Worm (Caenorhabditis elegans) whole organism, L1 larva: ENCODE results near the gene scl-6.

ENCODE experiments used
- Y116A8C.19 ChIP-seq: sonication (generic microtip); optimal IDR thresholded peaks from 2 replicates; lab custom pipeline; 2016; ENCODE audit warnings: missing compliant biosample characterization, missing genetic modification characterization, borderline replicate concordance
- aha-1 ChIP-seq: fragments of 150-350 bp; optimal IDR thresholded peaks from 2 replicates; lab custom pipeline; 2014; ENCODE audit warnings: missing biosample characterization, missing genetic modification characterization
- blmp-1 ChIP-seq: fragments of 150-350 bp; optimal IDR thresholded peaks from 2 replicates; lab custom pipeline; 2014; ENCODE audit warnings: missing biosample characterization, missing genetic modification characterization
- ceh-63 ChIP-seq: fragments of 200-800 bp; sonication (Bioruptor generic); optimal IDR thresholded peaks from 2 replicates; lab custom pipeline; 2018; ENCODE audit warnings: mild to moderate bottlenecking, missing genetic modification characterization, missing compliant biosample characterization
- ceh-8 ChIP-seq: fragments of 200-800 bp; sonication (Bioruptor generic); optimal IDR thresholded peaks from 2 replicates; lab custom pipeline; 2018; ENCODE audit warnings: mild to moderate bottlenecking, missing genetic modification characterization, moderate library complexity, missing compliant biosample characterization
- ceh-82 ChIP-seq, 3 experiments: fragments of 150-350 bp in 1 of 3; sonication (generic microtip) in 2 of 3; optimal IDR thresholded peaks; 2 replicates each; lab custom pipeline; 2014 to 2017; ENCODE audit warnings: missing biosample characterization in 3 of 3, missing genetic modification characterization in 3 of 3
- ceh-88 ChIP-seq: fragments of 200-800 bp; sonication (Bioruptor generic); IDR thresholded peaks from 2 replicates; pipeline ENCODE4 v1.3.6; 2022; ENCODE audit warnings: missing genetic modification characterization, missing compliant biosample characterization
- ceh-90 ChIP-seq: sonication (generic microtip); optimal IDR thresholded peaks from 2 replicates; lab custom pipeline; 2016; ENCODE audit warnings: missing genetic modification characterization, missing compliant biosample characterization
- efl-1 ChIP-seq, 4 experiments: fragments of 150-350 bp; optimal IDR thresholded peaks in 3 of 4; peaks in 1 of 4; 1 replicate in 1 of 4; 2 replicates in 3 of 4; lab custom pipeline; 2014; ENCODE audit warnings: missing biosample characterization in 2 of 4, missing genetic modification characterization in 2 of 4, missing genetic modification reagents in 2 of 4
- ets-5 ChIP-seq: fragments of 200-800 bp; sonication (Bioruptor generic); IDR thresholded peaks from 2 replicates; pipeline ENCODE4 v1.3.6; 2022; ENCODE audit warnings: missing genetic modification characterization, missing compliant biosample characterization
- fkh-8 ChIP-seq: sonication (generic microtip); optimal IDR thresholded peaks from 2 replicates; lab custom pipeline; 2016; ENCODE audit warnings: mild to moderate bottlenecking, missing genetic modification characterization, missing compliant biosample characterization
- fos-1 ChIP-seq: fragments of 150-350 bp; optimal IDR thresholded peaks from 2 replicates; lab custom pipeline; 2014; ENCODE audit warnings: missing biosample characterization, missing genetic modification characterization
- grh-1 ChIP-seq: fragments of 200-800 bp; sonication (Bioruptor generic); IDR thresholded peaks from 2 replicates; pipeline ENCODE4 v1.3.6; 2022; ENCODE audit warnings: missing genetic modification reagents, missing genetic modification characterization, missing compliant biosample characterization
- hlh-17 ChIP-seq: fragments of 200-800 bp; sonication (Bioruptor generic); optimal IDR thresholded peaks from 2 replicates; lab custom pipeline; 2018; ENCODE audit warnings: missing genetic modification characterization, mild to moderate bottlenecking, missing compliant biosample characterization, moderate library complexity, borderline replicate concordance
- hpl-2 ChIP-seq: fragments of 150-350 bp; optimal IDR thresholded peaks from 2 replicates; lab custom pipeline; 2014; ENCODE audit warnings: missing biosample characterization, missing genetic modification reagents, missing genetic modification characterization
- irx-1 ChIP-seq: sonication (generic microtip); optimal IDR thresholded peaks from 2 replicates; lab custom pipeline; 2016; ENCODE audit warnings: missing genetic modification characterization, missing compliant biosample characterization
- lin-15B ChIP-seq: fragments of 150-350 bp; sonication (generic microtip); optimal IDR thresholded peaks from 3 replicates; lab custom pipeline; 2014; ENCODE audit warnings: missing biosample characterization, missing genetic modification characterization
- lin-39 ChIP-seq: fragments of 150-350 bp; optimal IDR thresholded peaks from 2 replicates; lab custom pipeline; 2014; ENCODE audit warnings: missing biosample characterization, missing genetic modification reagents, missing genetic modification characterization
- mdl-1 ChIP-seq, 2 experiments: fragments of 150-350 bp; optimal IDR thresholded peaks; 2 replicates each; lab custom pipeline; 2014 to 2017; ENCODE audit warnings: missing biosample characterization in 2 of 2, missing genetic modification characterization in 2 of 2, inconsistent platforms in 1 of 2
- nhr-19 ChIP-seq: fragments of 200-800 bp; sonication (Bioruptor generic); conservative IDR thresholded peaks from 2 replicates; pipeline ENCODE4 v1.3.6; 2022; ENCODE audit warnings: missing genetic modification characterization, missing compliant biosample characterization
- nhr-20 ChIP-seq: sonication (generic microtip); optimal IDR thresholded peaks from 2 replicates; lab custom pipeline; 2016; ENCODE audit warnings: mild to moderate bottlenecking, missing genetic modification characterization, missing compliant biosample characterization
- nhr-47 ChIP-seq: sonication (generic microtip); optimal IDR thresholded peaks from 2 replicates; lab custom pipeline; 2016; ENCODE audit warnings: mild to moderate bottlenecking, missing genetic modification characterization, moderate library complexity, missing compliant biosample characterization
- nhr-71 ChIP-seq: sonication (generic microtip); optimal IDR thresholded peaks from 2 replicates; lab custom pipeline; 2016; ENCODE audit warnings: mild to moderate bottlenecking, missing genetic modification characterization, moderate library complexity, missing compliant biosample characterization
- nhr-76 ChIP-seq: sonication (generic microtip); optimal IDR thresholded peaks from 2 replicates; lab custom pipeline; 2017; ENCODE audit warnings: missing biosample characterization, missing genetic modification characterization
- nhr-77 ChIP-seq: fragments of 150-350 bp; optimal IDR thresholded peaks from 2 replicates; lab custom pipeline; 2014; ENCODE audit warnings: missing biosample characterization, missing genetic modification characterization
- nhr-85 ChIP-seq: sonication (generic microtip); peaks from one replicate; lab custom pipeline; 2016; ENCODE audit warnings: missing genetic modification characterization, inconsistent platforms, missing compliant biosample characterization
- nhr-90 ChIP-seq: sonication (generic microtip); optimal IDR thresholded peaks from 2 replicates; lab custom pipeline; 2016; ENCODE audit warnings: mild to moderate bottlenecking, missing genetic modification characterization, missing compliant biosample characterization; ENCODE audit not compliant: poor library complexity
- pag-3 ChIP-seq: sonication (generic microtip); optimal IDR thresholded peaks from 2 replicates; lab custom pipeline; 2017; ENCODE audit warnings: missing genetic modification characterization, mild to moderate bottlenecking, missing compliant biosample characterization, antibody characterized with exemption, borderline replicate concordance; ENCODE audit not compliant: insufficient read depth
- pax-3 ChIP-seq: fragments of 200-800 bp; sonication (Bioruptor generic); optimal IDR thresholded peaks from 2 replicates; lab custom pipeline; 2018; ENCODE audit warnings: mild to moderate bottlenecking, missing genetic modification characterization, moderate library complexity, missing compliant biosample characterization
- snpc-4 ChIP-seq: fragments of 150-350 bp; optimal IDR thresholded peaks from 2 replicates; lab custom pipeline; 2014; ENCODE audit warnings: missing biosample characterization, missing genetic modification characterization
- snu-23 ChIP-seq: sonication (generic microtip); optimal IDR thresholded peaks from 2 replicates; lab custom pipeline; 2016; ENCODE audit warnings: missing genetic modification characterization, missing compliant biosample characterization
- tbx-2 ChIP-seq: sonication (generic microtip); optimal IDR thresholded peaks from 2 replicates; lab custom pipeline; 2016; ENCODE audit warnings: missing genetic modification characterization, missing compliant biosample characterization
- unc-130 ChIP-seq: fragments of 150-350 bp; optimal IDR thresholded peaks from 2 replicates; lab custom pipeline; 2017; ENCODE audit warnings: missing biosample characterization, missing genetic modification characterization, inconsistent platforms
- unc-98 ChIP-seq: fragments of 200-800 bp; sonication (Bioruptor generic); IDR thresholded peaks from 2 replicates; pipeline ENCODE4 v1.3.6; 2022; ENCODE audit warnings: missing genetic modification characterization, missing compliant biosample characterization
- vab-15 ChIP-seq: sonication (generic microtip); optimal IDR thresholded peaks from 2 replicates; lab custom pipeline; 2017; ENCODE audit warnings: missing genotype, mild to moderate bottlenecking, missing genetic modification characterization, missing compliant biosample characterization
- zag-1 ChIP-seq: fragments of 150-350 bp; optimal IDR thresholded peaks from 2 replicates; lab custom pipeline; 2014; ENCODE audit warnings: missing biosample characterization, missing genetic modification characterization
- zip-4 ChIP-seq: fragments of 200-800 bp; sonication (Bioruptor generic); optimal IDR thresholded peaks from 2 replicates; lab custom pipeline; 2018; ENCODE audit warnings: mild to moderate bottlenecking, missing genetic modification characterization, moderate library complexity, missing compliant biosample characterization

scl-6 gene

DNA sequence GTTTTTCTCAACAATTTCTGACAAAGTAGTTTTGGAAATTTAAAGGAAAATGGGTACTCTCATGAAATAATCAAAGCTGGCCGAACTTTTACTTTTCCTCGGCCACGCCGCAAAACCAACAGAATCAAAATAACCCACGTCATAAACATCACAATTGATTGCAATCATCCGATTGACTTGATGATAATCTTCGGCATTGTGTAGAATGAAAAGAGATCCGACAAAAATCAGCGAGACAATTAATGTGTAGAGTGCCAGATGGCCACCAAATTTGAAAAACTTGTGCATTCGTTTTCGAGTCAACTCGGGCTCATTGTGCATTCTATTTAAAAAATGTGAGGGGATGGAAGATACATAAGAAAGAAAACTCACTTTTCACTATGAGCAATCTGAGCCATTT lies 31.7 kb upstream of the scl-6 start:
- TF ChIP-seq pax-3 (tag; lab: Kevin White, UChicago) (no peak), blmp-1 (tag; lab: Kevin White, UChicago) (peak; percentile 7)

DNA sequence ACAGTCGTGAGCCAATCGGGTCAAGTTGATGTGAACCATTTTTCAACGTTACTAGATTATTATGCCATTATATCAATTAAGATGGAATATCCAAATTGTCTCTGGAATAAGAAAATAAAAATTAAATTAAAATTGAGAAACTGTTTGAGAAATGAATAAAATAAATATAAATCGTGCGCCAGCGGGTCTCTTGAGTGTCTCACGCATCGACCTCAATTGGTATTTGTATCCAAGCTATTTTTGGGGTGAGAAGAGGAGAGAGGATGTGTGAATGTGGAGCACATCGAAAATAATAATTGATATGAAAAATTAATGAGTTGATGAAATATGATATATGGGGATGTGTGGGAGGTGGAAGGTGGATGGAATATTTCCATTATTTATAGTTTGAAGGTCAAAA lies 29.7 kb upstream of the scl-6 start, which contains the start of gene F49E11.2:
TSS of gene F49E11.2 (minus strand) at position 101 of the 400 bp plus-strand sequence.
- TF ChIP-seq ceh-63 (GFP tag; lab: Kevin White, UChicago): no peak
- TF ChIP-seq tbx-2 (tag; lab: Kevin White, UChicago): no peak
- no peak for TF ChIP-seq nhr-47
- no peak for TF ChIP-seq nhr-85 (tag; lab: Kevin White, UChicago)
- TF ChIP-seq nhr-20 (tag; lab: Kevin White, UChicago): no peak
- no peak for TF ChIP-seq irx-1

- TF ChIP-seq pag-3 (tag; lab: Kevin White, UChicago) (no peak), tbx-2 (tag; lab: Kevin White, UChicago) (no peak), ets-5 (no peak), unc-130 (tag; lab: Kevin White, UChicago) (no peak), irx-1 (no peak), hpl-2 (GFP tag; lab: Kevin White, UChicago) (no peak), vab-15 (tag; lab: Kevin White, UChicago) (no peak), efl-1 (optimal IDR thresholded peaks at IDR 0.05; lab: Kevin White, UChicago) (no peak), efl-1 (GFP tag; optimal IDR thresholded peaks at IDR 0.05 in 1 of 2; lab: Kevin White, UChicago) (peak in 1 of 2 experiments; percentile 77), snpc-4 (no peak)
Observed at ce11 chrIV:13041486-13041885, 27.1 kb upstream of the scl-6 start.

ce11 chrIV:13042091-13042490 lies 26.5 kb upstream of the scl-6 start, which contains the start of gene amt-2:
amt-2 (plus strand) TSS chrIV:13042391.
- no peak for TF ChIP-seq ceh-90
- TF ChIP-seq lin-39 (tag; lab: Kevin White, UChicago): no peak
- no peak for TF ChIP-seq nhr-90 (tag; lab: Kevin White, UChicago)
- TF ChIP-seq zip-4: no peak
- TF ChIP-seq grh-1 (GFP tag; lab: Robert Waterston, UW): no peak
- no peak for TF ChIP-seq nhr-76 (tag; lab: Kevin White, UChicago)
- no peak for TF ChIP-seq fkh-8 (tag; lab: Kevin White, UChicago)
- TF ChIP-seq ceh-88 (GFP tag; lab: Robert Waterston, UW): no peak
- no peak for TF ChIP-seq unc-130 (tag; lab: Kevin White, UChicago)
- TF ChIP-seq aha-1 (tag; lab: Kevin White, UChicago): no peak
- TF ChIP-seq nhr-20 (tag; lab: Kevin White, UChicago): no peak
- TF ChIP-seq zag-1 (tag; lab: Kevin White, UChicago): no peak
- TF ChIP-seq nhr-71 (tag; lab: Kevin White, UChicago): no peak
- TF ChIP-seq, all 84 proteins: peak for 0

- TF ChIP-seq nhr-77 (tag; lab: Kevin White, UChicago): no peak
- TF ChIP-seq snpc-4: no peak
- no peak for TF ChIP-seq nhr-19
- TF ChIP-seq lin-39 (tag; lab: Kevin White, UChicago): no peak
- TF ChIP-seq snu-23 (GFP tag; lab: Kevin White, UChicago): no peak
- no peak for TF ChIP-seq fkh-8 (tag; lab: Kevin White, UChicago)
- TF ChIP-seq hlh-17 (GFP tag; lab: Kevin White, UChicago): no peak
- no peak for TF ChIP-seq fos-1
- no peak for TF ChIP-seq ceh-90
- TF ChIP-seq ceh-8: no peak
- no peak for TF ChIP-seq lin-15B (tag; lab: Kevin White, UChicago)
- no peak for TF ChIP-seq ceh-82 (tag; optimal IDR thresholded peaks at IDR 0.05; lab: Kevin White, UChicago)
- TF ChIP-seq unc-98 (GFP tag; lab: Robert Waterston, UW): no peak
- TF ChIP-seq mdl-1 (tag; optimal IDR thresholded peaks at IDR 0.05; lab: Kevin White, UChicago): no peak
- no peak for TF ChIP-seq Y116A8C.19 (tag; lab: Kevin White, UChicago)
Observed at ce11 chrIV:13044980-13045379, 23.6 kb upstream of the scl-6 start.
